Fruit fly (Drosophila melanogaster): ENCODE results near the gene CG9692.

DNA sequence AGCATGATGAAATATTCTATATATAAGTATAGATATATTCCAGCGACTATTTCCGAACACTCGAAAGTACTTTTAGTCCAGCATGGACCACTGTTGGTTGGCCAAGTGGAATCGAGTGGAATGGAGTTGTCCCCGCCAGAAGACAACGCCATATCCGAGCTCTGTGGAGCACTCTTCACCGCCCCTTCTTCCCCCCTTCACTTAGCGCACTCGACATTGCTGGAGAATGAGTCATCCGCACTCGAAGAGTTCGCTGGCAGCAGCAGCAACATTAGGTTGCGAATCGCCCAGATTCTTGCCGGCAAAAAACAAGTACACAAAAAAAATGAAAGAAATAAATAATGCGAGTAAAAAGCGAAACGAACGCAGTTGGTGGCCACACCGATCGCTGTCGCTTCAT, 6.7 kb upstream of the CG9692 start:
- no peak for TF ChIP-seq CG15710 (tag; optimal IDR thresholded peaks at IDR 0.05)
- no peak for TF ChIP-seq Ets98B (GFP tag; IDR thresholded peaks at IDR 0.05)
- TF ChIP-seq fd96Ca (GFP tag; IDR thresholded peaks at IDR 0.05), result no peak
- TF ChIP-seq rn (GFP tag; IDR thresholded peaks at IDR 0.05), result no peak
- no peak for TF ChIP-seq gl (tag; optimal IDR thresholded peaks at IDR 0.05)

Data from whole organism, pupa.